Worm (Caenorhabditis elegans) whole organism, young adult: ENCODE data around the gene T20D3.5.

Experiments used
- athp-1 ChIP-seq: sonication (generic microtip); optimal IDR thresholded peaks from 2 replicates; lab custom pipeline; 2017; ENCODE audit warnings: mild to moderate bottlenecking, missing genetic modification characterization, missing compliant biosample characterization
- lin-35 ChIP-seq, 3 experiments: fragments of 150-350 bp in 2 of 3; sonication (generic microtip) in 1 of 3; optimal IDR thresholded peaks; 2 replicates each; lab custom pipeline; 2014 to 2018; ENCODE audit warnings: missing biosample characterization in 3 of 3, missing genetic modification characterization in 3 of 3, missing genetic modification reagents in 3 of 3
- lir-1 ChIP-seq: fragments of 200-800 bp; sonication (Bioruptor generic); conservative IDR thresholded peaks from 2 replicates; pipeline ENCODE4 v1.3.6; 2022; ENCODE audit warnings: missing genetic modification reagents, missing genetic modification characterization, missing compliant biosample characterization
- sdz-38 ChIP-seq: sonication (generic microtip); optimal IDR thresholded peaks from 2 replicates; lab custom pipeline; 2016; ENCODE audit warnings: missing genotype, missing genetic modification characterization, missing compliant biosample characterization

ce11 chrIV:9335552-9336251 lies 1.1 kb upstream of the T20D3.5 start, which contains the start of the genes coa-4 and T20D3.14:
- TF ChIP-seq lir-1 (GFP tag; lab: Robert Waterston, UW) (no peak), lin-35 (GFP tag; optimal IDR thresholded peaks at IDR 0.05; lab: Kevin White, UChicago) (no peak), sdz-38 (tag; lab: Kevin White, UChicago) (no peak), athp-1 (tag; lab: Kevin White, UChicago) (no peak)
